Worm (Caenorhabditis elegans): ENCODE results near the gene C56G2.9.
A peak's percentile ranks its signal among the peaks of the same experiment; 100 is the strongest.

DNA sequence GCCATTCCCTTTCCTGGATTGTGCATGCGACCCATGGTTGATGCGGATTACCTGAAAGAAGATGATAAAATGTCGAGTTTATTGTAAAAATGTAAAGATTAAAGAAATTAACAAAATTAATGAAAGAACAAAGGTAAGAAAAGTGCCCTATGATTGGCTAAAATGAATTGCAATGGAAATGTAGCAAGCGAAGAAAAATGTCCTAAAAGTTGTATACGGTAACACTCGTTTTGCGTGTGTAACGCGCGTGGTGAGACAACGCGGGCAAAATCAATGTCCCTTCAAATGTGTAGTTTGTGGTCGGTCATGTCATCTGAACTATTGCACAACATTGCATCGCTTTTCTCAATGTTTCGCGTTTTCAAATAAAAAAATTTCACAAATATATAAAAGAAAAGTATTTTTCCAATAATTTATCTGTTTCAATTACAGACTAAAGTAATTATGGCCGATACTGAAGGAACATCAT lies 31.9 kb upstream of the C56G2.9 start, which contains the start of the genes rps-13 and nfx-1:
- TF ChIP-seq F10B5.3 (tag; optimal IDR thresholded peaks at IDR 0.05) (no peak), unc-62 (GFP tag; optimal IDR thresholded peaks at IDR 0.05 in 1 of 2) (peak in 1 of 2 experiments; percentile 90), unc-62 (tag; optimal IDR thresholded peaks at IDR 0.05) (no peak), R02D3.7 (tag; optimal IDR thresholded peaks at IDR 0.05) (no peak), dve-1 (tag; optimal IDR thresholded peaks at IDR 0.05; ENCODE audit: insufficient read depth) (peak; percentile 84), aha-1 (tag) (peak; percentile 100), ces-1 (GFP tag; optimal IDR thresholded peaks at IDR 0.05) (no peak)

All from whole organism, L4 larva.